Fruit fly (Drosophila melanogaster) whole organism, embryonic: Measurements from ENCODE around the gene alpha-Est8.

ENCODE experiments used
- Ada2b ChIP-seq: fragments of 200-800 bp; sonication (Bioruptor generic); IDR thresholded peaks from 2 replicates; pipeline ENCODE4 v1.3.6; 2022; ENCODE audit warnings: missing biosample characterization, missing genetic modification characterization
- B-H2 ChIP-seq: fragments of 200-800 bp; sonication (Bioruptor generic); optimal IDR thresholded peaks from 2 replicates; lab custom pipeline; 2018; ENCODE audit warnings: missing biosample characterization, mild to moderate bottlenecking, missing genetic modification characterization
- CG10147 ChIP-seq: fragments of 200-800 bp; sonication (Bioruptor generic); optimal IDR thresholded peaks from 2 replicates; lab custom pipeline; 2019; ENCODE audit warnings: missing biosample characterization, mild to moderate bottlenecking, missing genetic modification characterization, moderate library complexity
- CG10366 ChIP-seq: fragments of 200-800 bp; sonication (Bioruptor generic); IDR thresholded peaks from 2 replicates; pipeline ENCODE4 v1.3.6; 2022; ENCODE audit warnings: missing biosample characterization, missing genetic modification characterization
- CG10979 ChIP-seq: fragments of 200-800 bp; sonication (Bioruptor generic); optimal IDR thresholded peaks from 2 replicates; lab custom pipeline; 2018; ENCODE audit warnings: missing biosample characterization, mild to moderate bottlenecking, missing genetic modification characterization, moderate library complexity
- CG11695 ChIP-seq: fragments of 200-800 bp; sonication (Bioruptor generic); IDR thresholded peaks from 3 replicates; pipeline ENCODE4 v1.3.6; 2022; ENCODE audit warnings: missing biosample characterization, missing genetic modification characterization
- CG13287 ChIP-seq: fragments of 200-800 bp; sonication (Bioruptor generic); IDR thresholded peaks from 2 replicates; pipeline ENCODE4 v1.3.6; 2022; ENCODE audit warnings: missing biosample characterization, missing genetic modification characterization; ENCODE audit not compliant: partially characterized antibody
- CG14965 ChIP-seq: fragments of 200-800 bp; sonication (Bioruptor generic); optimal IDR thresholded peaks from 2 replicates; lab custom pipeline; 2016; ENCODE audit warnings: missing biosample characterization, missing genetic modification characterization, borderline replicate concordance
- CG15073 ChIP-seq: fragments of 200-800 bp; sonication (Bioruptor generic); optimal IDR thresholded peaks from 2 replicates; lab custom pipeline; 2016; ENCODE audit warnings: missing biosample characterization, missing genetic modification characterization
- CG16815 ChIP-seq: fragments of 200-800 bp; sonication (Bioruptor generic); optimal IDR thresholded peaks from 3 replicates; lab custom pipeline; 2017; ENCODE audit warnings: missing biosample characterization, mild to moderate bottlenecking, missing genetic modification characterization
- CG17385 ChIP-seq: fragments of 200-800 bp; sonication (Bioruptor generic); optimal IDR thresholded peaks from 3 replicates; lab custom pipeline; 2018; ENCODE audit warnings: missing biosample characterization, mild to moderate bottlenecking, missing genetic modification characterization
- CG17802 ChIP-seq: fragments of 200-800 bp; sonication (Bioruptor generic); optimal IDR thresholded peaks from 2 replicates; lab custom pipeline; 2018; ENCODE audit warnings: missing biosample characterization, mild to moderate bottlenecking, missing genetic modification characterization, moderate library complexity
- CG18476 ChIP-seq: fragments of 200-800 bp; sonication (Bioruptor generic); optimal IDR thresholded peaks from 2 replicates; lab custom pipeline; 2016; ENCODE audit warnings: missing biosample characterization, mild to moderate bottlenecking, missing genetic modification characterization
- CG2129 ChIP-seq: fragments of 200-800 bp; sonication (Bioruptor generic); IDR thresholded peaks from 2 replicates; pipeline ENCODE4 v1.3.6; 2022; ENCODE audit warnings: missing biosample characterization, missing genetic modification characterization; ENCODE audit not compliant: partially characterized antibody
- CG34224 ChIP-seq: fragments of 200-800 bp; sonication (Bioruptor generic); IDR thresholded peaks from 3 replicates; pipeline ENCODE4 v1.3.6; 2022; ENCODE audit warnings: missing biosample characterization, missing genetic modification characterization; ENCODE audit not compliant: partially characterized antibody
- CG34376 ChIP-seq: fragments of 200-800 bp; sonication (Bioruptor generic); optimal IDR thresholded peaks from 2 replicates; lab custom pipeline; 2018; ENCODE audit warnings: missing biosample characterization, mild to moderate bottlenecking, missing genetic modification characterization
- CG3995 ChIP-seq: fragments of 200-800 bp; sonication (Bioruptor generic); optimal IDR thresholded peaks from 3 replicates; lab custom pipeline; 2016; ENCODE audit warnings: missing biosample characterization, missing genetic modification characterization
- CG43689 ChIP-seq: fragments of 200-800 bp; sonication (Bioruptor generic); IDR thresholded peaks from 2 replicates; pipeline ENCODE4 v1.3.6; 2022; ENCODE audit warnings: missing biosample characterization, missing genetic modification characterization
- CG4404 ChIP-seq: fragments of 200-800 bp; sonication (Bioruptor generic); IDR thresholded peaks from 2 replicates; pipeline ENCODE4 v1.3.6; 2022; ENCODE audit warnings: missing biosample characterization, missing genetic modification characterization
- CG6175 ChIP-seq: fragments of 200-800 bp; sonication (Bioruptor generic); IDR thresholded peaks from 3 replicates; pipeline ENCODE4 v1.3.6; 2022; ENCODE audit warnings: missing biosample characterization, missing genetic modification characterization
- CG6791 ChIP-seq: fragments of 200-800 bp; sonication (Bioruptor generic); IDR thresholded peaks from 3 replicates; pipeline ENCODE4 v1.3.6; 2022; ENCODE audit warnings: missing biosample characterization, missing genetic modification characterization; ENCODE audit not compliant: partially characterized antibody
- CG7987 ChIP-seq: fragments of 200-800 bp; sonication (Bioruptor generic); optimal IDR thresholded peaks from 2 replicates; lab custom pipeline; 2018; ENCODE audit warnings: missing biosample characterization, mild to moderate bottlenecking, missing genetic modification characterization, moderate library complexity
- Deaf1 ChIP-seq: fragments of 200-800 bp; optimal IDR thresholded peaks from 3 replicates; lab custom pipeline; 2019; ENCODE audit warnings: missing biosample characterization, mild to moderate bottlenecking, missing genetic modification characterization, moderate library complexity
- E2f1 ChIP-seq: fragments of 200-800 bp; sonication (Bioruptor generic); IDR thresholded peaks from 2 replicates; pipeline ENCODE4 v1.3.6; 2022; ENCODE audit warnings: missing biosample characterization, missing genetic modification characterization
- Hmr ChIP-seq: fragments of 200-800 bp; sonication (Bioruptor generic); optimal IDR thresholded peaks from 3 replicates; lab custom pipeline; 2017; ENCODE audit warnings: mild to moderate bottlenecking, missing biosample characterization, missing genetic modification reagents, missing genetic modification characterization
- Lim3 ChIP-seq: fragments of 200-800 bp; sonication (Bioruptor generic); IDR thresholded peaks from 2 replicates; pipeline ENCODE4 v1.3.6; 2022; ENCODE audit warnings: missing biosample characterization, missing genetic modification characterization
- Lpt ChIP-seq: fragments of >200 bp; optimal IDR thresholded peaks from 2 replicates; lab custom pipeline; 2018; ENCODE audit warnings: missing biosample characterization, missing genetic modification characterization
- MBD-R2 ChIP-seq: fragments of 200-800 bp; sonication (Bioruptor generic); IDR thresholded peaks from 2 replicates; pipeline ENCODE4 v1.3.6; 2022; ENCODE audit warnings: missing biosample characterization, missing genetic modification characterization
- Med ChIP-seq: fragments of 200-800 bp; sonication (Bioruptor generic); peaks from one replicate; lab custom pipeline; 2016; ENCODE audit warnings: missing biosample characterization, missing genetic modification characterization, mild to moderate bottlenecking, inconsistent platforms, moderate library complexity
- Myb ChIP-seq: fragments of 200-800 bp; sonication (Bioruptor generic); optimal IDR thresholded peaks from 2 replicates; lab custom pipeline; 2016; ENCODE audit warnings: missing biosample characterization, missing genetic modification characterization
- Trl ChIP-seq, 3 experiments: fragments of >200 bp in 2 of 3; fragments of 200-800 bp in 1 of 3; sonication (Bioruptor generic) in 1 of 3; optimal IDR thresholded peaks; 2 replicates in 1 of 3; 3 replicates in 2 of 3; lab custom pipeline; 2016 to 2017; ENCODE audit warnings: missing biosample characterization in 1 of 3, missing genetic modification characterization in 1 of 3
- ab ChIP-seq: fragments of 200-800 bp; sonication (Bioruptor generic); optimal IDR thresholded peaks from 2 replicates; lab custom pipeline; 2016; ENCODE audit warnings: missing biosample characterization, missing genetic modification characterization
- cg ChIP-seq: fragments of 200-800 bp; sonication (Bioruptor generic); optimal IDR thresholded peaks from 3 replicates; lab custom pipeline; 2019; ENCODE audit warnings: missing biosample characterization, mild to moderate bottlenecking, missing genetic modification characterization, moderate library complexity
- crp ChIP-seq, 2 experiments: fragments of 200-800 bp; sonication (Bioruptor generic); optimal IDR thresholded peaks; 2 replicates in 1 of 2; 3 replicates in 1 of 2; lab custom pipeline; 2017; ENCODE audit warnings: missing biosample characterization in 2 of 2, missing genetic modification characterization in 2 of 2, mild to moderate bottlenecking in 1 of 2, moderate library complexity in 1 of 2
- danr ChIP-seq: fragments of 200-800 bp; sonication (Bioruptor generic); IDR thresholded peaks from 2 replicates; pipeline ENCODE4 v1.3.6; 2022; ENCODE audit warnings: missing biosample characterization, missing genetic modification characterization
- exex ChIP-seq: fragments of 200-800 bp; sonication (Bioruptor generic); optimal IDR thresholded peaks from 4 replicates; lab custom pipeline; 2018; ENCODE audit warnings: missing biosample characterization, mild to moderate bottlenecking, missing genetic modification characterization, moderate library complexity
- grn ChIP-seq: fragments of 200-800 bp; sonication (Bioruptor generic); optimal IDR thresholded peaks from 3 replicates; lab custom pipeline; 2017; ENCODE audit warnings: missing biosample characterization, missing genetic modification characterization
- ham ChIP-seq: fragments of 200-800 bp; sonication (Bioruptor generic); IDR thresholded peaks from 2 replicates; pipeline ENCODE4 v1.3.6; 2022; ENCODE audit warnings: missing biosample characterization, missing genetic modification characterization
- lbe ChIP-seq: fragments of 200-800 bp; sonication (Bioruptor generic); optimal IDR thresholded peaks from 2 replicates; lab custom pipeline; 2016; ENCODE audit warnings: missing biosample characterization, mild to moderate bottlenecking, missing genetic modification characterization
- lov ChIP-seq, 2 experiments: fragments of 200-800 bp in 1 of 2; fragments of >200 bp in 1 of 2; sonication (Bioruptor generic) in 1 of 2; IDR thresholded peaks in 1 of 2; optimal IDR thresholded peaks in 1 of 2; 2 replicates in 1 of 2; 3 replicates in 1 of 2; pipeline versions ENCODE4 v1.3.6 to Lab custom; 2017 to 2022; ENCODE audit warnings: missing biosample characterization in 1 of 2, missing genetic modification characterization in 1 of 2
- mirr ChIP-seq: fragments of 200-800 bp; sonication (Bioruptor generic); optimal IDR thresholded peaks from 3 replicates; lab custom pipeline; 2018; ENCODE audit warnings: missing biosample characterization, mild to moderate bottlenecking, missing genetic modification characterization
- sd ChIP-seq: fragments of 200-800 bp; sonication (Bioruptor generic); optimal IDR thresholded peaks from 3 replicates; lab custom pipeline; 2018; ENCODE audit warnings: missing biosample characterization, mild to moderate bottlenecking, missing genetic modification characterization, moderate library complexity
- sens ChIP-seq: fragments of 200-800 bp; sonication (Bioruptor generic); peaks from one replicate; lab custom pipeline; 2016; ENCODE audit warnings: missing biosample characterization, missing genetic modification characterization
- sug ChIP-seq: fragments of 200-800 bp; optimal IDR thresholded peaks from 2 replicates; lab custom pipeline; 2019; ENCODE audit warnings: missing biosample characterization, mild to moderate bottlenecking, missing genetic modification characterization, moderate library complexity
- ttk ChIP-seq: fragments of 200-800 bp; sonication (Bioruptor generic); IDR thresholded peaks from 2 replicates; pipeline ENCODE4 v2.1.2; 2022; ENCODE audit warnings: missing biosample characterization, missing genetic modification characterization

Gene alpha-Est8

DNA sequence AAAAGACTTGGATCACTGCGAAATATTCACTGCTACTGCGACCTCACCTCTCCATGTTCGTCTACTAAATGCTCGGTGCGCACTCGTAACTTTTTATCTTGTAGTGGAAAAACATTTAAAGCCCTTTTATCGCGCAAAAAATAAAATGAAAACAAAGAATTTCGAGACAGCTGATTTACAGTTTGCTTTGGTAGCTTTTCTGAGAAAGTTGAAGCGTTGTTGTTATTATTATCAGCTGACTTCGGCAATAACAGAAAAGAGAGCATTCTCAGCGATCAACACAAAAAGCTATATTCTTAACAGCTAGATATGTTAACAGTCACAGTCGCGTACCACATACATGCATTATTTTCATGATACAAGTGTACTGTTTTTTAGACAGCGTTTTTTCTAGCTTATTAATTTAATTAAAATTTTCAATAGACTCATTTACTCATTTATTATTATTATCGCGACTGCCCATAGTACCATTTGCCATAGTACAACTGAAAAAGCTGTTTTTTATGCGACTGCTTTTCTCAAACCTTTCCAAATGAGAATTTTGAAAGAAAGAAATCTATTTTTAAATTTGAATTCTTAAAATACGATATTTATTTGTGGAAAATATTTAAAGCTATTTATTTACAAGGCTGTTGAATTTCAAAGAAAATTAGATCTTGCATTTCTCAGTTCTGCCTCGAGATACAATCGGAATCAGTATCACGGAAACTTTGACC lies 25.8 kb upstream of the alpha-Est8 start, which contains the start of the genes alpha-Est3 and alpha-Est2:
Gene alpha-Est3 (minus strand): TSS at position 487 of the 716 bp plus-strand sequence.
Gene alpha-Est2 (plus strand): TSS at position 666 of the 716 bp plus-strand sequence.
- no peak for TF ChIP-seq CG43689 (GFP tag; lab: Robert Waterston, UW)
- peak; percentile 21 for TF ChIP-seq Med (GFP tag; lab: Kevin White, UChicago)
- TF ChIP-seq CG15073 (GFP tag; lab: Kevin White, UChicago) = peak; percentile 90
- peak in 1 of 2 experiments; percentile 75 for TF ChIP-seq crp (GFP tag; optimal IDR thresholded peaks at IDR 0.05; lab: Kevin White, UChicago)
- peak; percentile 36 for TF ChIP-seq Deaf1
- TF ChIP-seq CG34224 = peak; percentile 15; the same call in 1 of the 3 replicates
- TF ChIP-seq CG13287 (GFP tag; lab: Robert Waterston, UW) = peak; percentile 24; the same call in 1 of the 2 replicates
- TF ChIP-seq Lim3 (GFP tag; lab: Robert Waterston, UW) = no peak
- TF ChIP-seq CG3995 (GFP tag; lab: Kevin White, UChicago) = peak; percentile 50
- TF ChIP-seq CG17385 (GFP tag; lab: Kevin White, UChicago) = no peak
- TF ChIP-seq lbe (GFP tag; lab: Kevin White, UChicago) = peak; percentile 22
- TF ChIP-seq CG4404 (GFP tag; lab: Robert Waterston, UW) = no peak
- TF ChIP-seq sd (tag; lab: Kevin White, UChicago) = peak; percentile 36
- TF ChIP-seq Trl (optimal IDR thresholded peaks at IDR 0.05; lab: Kevin White, UChicago) = peak in 1 of 2 experiments; percentile 38
- TF ChIP-seq Trl (GFP tag; optimal IDR thresholded peaks at IDR 0.05; lab: Kevin White, UChicago) = no peak
- no peak for TF ChIP-seq lov (optimal IDR thresholded peaks at IDR 0.05; lab: Kevin White, UChicago)
- no peak for TF ChIP-seq lov (GFP tag; IDR thresholded peaks at IDR 0.05; lab: Robert Waterston, UW)

DNA sequence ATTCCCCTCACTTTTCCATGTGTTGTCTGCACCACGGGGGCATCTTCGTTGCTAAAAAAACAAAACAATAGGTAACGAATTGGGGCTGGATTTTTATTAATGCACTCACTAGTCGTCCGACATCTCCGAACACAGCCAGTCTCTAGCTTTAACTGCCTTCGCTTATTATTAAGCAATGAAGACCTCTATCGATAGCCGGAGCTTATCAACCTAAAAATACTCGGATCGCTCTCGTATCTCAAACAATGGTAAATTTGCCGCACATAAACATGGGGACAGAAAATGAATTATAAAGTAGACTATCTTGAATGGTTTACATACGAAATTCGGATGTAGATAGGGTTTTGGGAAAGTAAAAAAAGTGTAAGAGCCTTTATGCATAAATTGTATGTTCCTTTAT lies 23.0 kb upstream of the alpha-Est8 start, which contains the start of gene alpha-Est4:
Gene alpha-Est4 (minus strand): TSS at position 181 of the 400 bp plus-strand sequence.
- TF ChIP-seq mirr (GFP tag; lab: Kevin White, UChicago) = peak; percentile 60
- TF ChIP-seq CG18476 = no peak
- no peak for TF ChIP-seq ttk (GFP tag; lab: Robert Waterston, UW)
- no peak for TF ChIP-seq CG10979
- no peak for TF ChIP-seq CG10366 (GFP tag; lab: Robert Waterston, UW)
- peak; percentile 81 for TF ChIP-seq exex (tag; lab: Kevin White, UChicago)
- TF ChIP-seq ham (GFP tag; lab: Robert Waterston, UW) = no peak
- peak; percentile 39 for TF ChIP-seq grn (GFP tag; lab: Kevin White, UChicago)
- TF ChIP-seq sug (tag; lab: Kevin White, UChicago) = peak; percentile 36
- TF ChIP-seq CG6175 = no peak
- TF ChIP-seq CG16815 (GFP tag; lab: Kevin White, UChicago) = no peak
- TF ChIP-seq CG11695 (GFP tag; lab: Robert Waterston, UW) = no peak

DNA sequence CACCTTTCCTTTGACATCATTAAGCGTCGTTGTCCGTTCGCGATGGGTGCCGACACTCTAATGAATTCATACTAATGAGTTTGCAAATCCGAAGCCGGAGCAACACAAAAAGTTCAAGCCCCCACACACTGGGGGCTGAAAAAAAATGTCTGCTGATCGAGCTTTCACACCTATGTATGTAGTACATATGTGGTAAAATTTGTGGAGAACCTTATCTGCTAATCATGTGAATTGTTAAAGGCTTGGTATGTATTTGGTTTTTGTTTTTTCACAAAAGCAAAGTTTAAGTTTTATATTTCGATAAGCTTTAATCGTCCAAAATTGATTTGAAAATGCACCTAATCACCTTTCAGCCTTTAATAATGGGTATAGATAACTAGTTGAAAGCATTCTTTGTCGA lies 20.8 kb upstream of the alpha-Est8 start, which contains the start of gene alpha-Est5:
Gene alpha-Est5 (minus strand): TSS at position 110 of the 400 bp plus-strand sequence.
- TF ChIP-seq danr (GFP tag; lab: Robert Waterston, UW) = no peak
- no peak for TF ChIP-seq CG10147 (GFP tag; lab: Kevin White, UChicago)
- TF ChIP-seq sens = no peak
- TF ChIP-seq Lpt (GFP tag; lab: Kevin White, UChicago) = no peak
- no peak for TF ChIP-seq CG17802 (tag; lab: Kevin White, UChicago)
- no peak for TF ChIP-seq CG6791 (GFP tag; lab: Robert Waterston, UW)
- TF ChIP-seq CG7987 (GFP tag; lab: Kevin White, UChicago) = no peak
- peak; percentile 8 for TF ChIP-seq B-H2
- no peak for TF ChIP-seq CG2129
- TF ChIP-seq cg (GFP tag; lab: Kevin White, UChicago) = no peak
- peak; percentile 53 for TF ChIP-seq sug (tag; lab: Kevin White, UChicago)
- peak; percentile 1 for TF ChIP-seq Hmr (GFP tag; lab: Kevin White, UChicago)
- no peak for TF ChIP-seq ab (GFP tag; lab: Kevin White, UChicago)
- no peak for TF ChIP-seq Myb (GFP tag; lab: Kevin White, UChicago)
- TF ChIP-seq grn (GFP tag; lab: Kevin White, UChicago) = peak; percentile 40
- TF ChIP-seq CG34376 (GFP tag; lab: Kevin White, UChicago) = peak; percentile 52
- no peak for TF ChIP-seq Ada2b (GFP tag; lab: Robert Waterston, UW)
- TF ChIP-seq CG14965 (GFP tag; lab: Kevin White, UChicago) = no peak
- peak; percentile 98 for TF ChIP-seq exex (tag; lab: Kevin White, UChicago)
- TF ChIP-seq E2f1 = no peak
- TF ChIP-seq MBD-R2 (GFP tag; lab: Robert Waterston, UW) = no peak
